Worm (Caenorhabditis elegans) whole organism, L2 larva: ENCODE data around the gene srbc-31.

ENCODE experiments used
- C34F6.9 ChIP-seq: fragments of 150-350 bp; optimal IDR thresholded peaks from 2 replicates; lab custom pipeline; 2014; ENCODE audit warnings: missing biosample characterization, missing genetic modification characterization
- R02D3.7 ChIP-seq: fragments of 150-350 bp; optimal IDR thresholded peaks from 2 replicates; lab custom pipeline; 2014; ENCODE audit warnings: missing biosample characterization, missing genetic modification characterization
- ZK546.5 ChIP-seq: sonication (generic microtip); optimal IDR thresholded peaks from 2 replicates; lab custom pipeline; 2017; ENCODE audit warnings: missing biosample characterization, missing genetic modification characterization
- alr-1 ChIP-seq: fragments of 150-350 bp; optimal IDR thresholded peaks from 2 replicates; lab custom pipeline; 2014; ENCODE audit warnings: missing biosample characterization, missing genetic modification characterization
- aly-2 ChIP-seq: fragments of 150-350 bp; optimal IDR thresholded peaks from 2 replicates; lab custom pipeline; 2014; ENCODE audit warnings: missing biosample characterization, missing genetic modification characterization
- ama-1 ChIP-seq: fragments of 150-350 bp; optimal IDR thresholded peaks from 2 replicates; lab custom pipeline; 2018; ENCODE audit warnings: inconsistent platforms
- ceh-16 ChIP-seq: fragments of 150-350 bp; optimal IDR thresholded peaks from 2 replicates; lab custom pipeline; 2014; ENCODE audit warnings: missing biosample characterization, missing genetic modification characterization
- ceh-82 ChIP-seq: fragments of 150-350 bp; optimal IDR thresholded peaks from 2 replicates; lab custom pipeline; 2014; ENCODE audit warnings: missing biosample characterization, missing genetic modification characterization
- crh-2 ChIP-seq: sonication (generic microtip); optimal IDR thresholded peaks from 2 replicates; lab custom pipeline; 2017; ENCODE audit warnings: missing biosample characterization, missing genetic modification characterization
- dmd-4 ChIP-seq: sonication (generic microtip); optimal IDR thresholded peaks from 2 replicates; lab custom pipeline; 2017; ENCODE audit warnings: missing biosample characterization, missing genetic modification characterization
- elt-1 ChIP-seq: fragments of 150-350 bp; optimal IDR thresholded peaks from 2 replicates; lab custom pipeline; 2014; ENCODE audit warnings: missing biosample characterization, missing genetic modification characterization
- elt-3 ChIP-seq: sonication (generic microtip); optimal IDR thresholded peaks from 2 replicates; lab custom pipeline; 2017; ENCODE audit warnings: missing biosample characterization, missing genetic modification characterization
- gmeb-1 ChIP-seq: fragments of 150-350 bp; optimal IDR thresholded peaks from 2 replicates; lab custom pipeline; 2014; ENCODE audit warnings: missing biosample characterization, missing genetic modification characterization
- lin-11 ChIP-seq: fragments of 150-350 bp; sonication (generic microtip); optimal IDR thresholded peaks from 2 replicates; lab custom pipeline; 2014; ENCODE audit warnings: missing biosample characterization, missing genetic modification characterization, inconsistent platforms, mixed read lengths
- lin-13 ChIP-seq: fragments of 150-350 bp; optimal IDR thresholded peaks from 2 replicates; lab custom pipeline; 2014; ENCODE audit warnings: missing biosample characterization, missing genetic modification reagents, missing genetic modification characterization
- lin-39 ChIP-seq: fragments of 150-350 bp; optimal IDR thresholded peaks from 2 replicates; lab custom pipeline; 2014; ENCODE audit warnings: missing biosample characterization, missing genetic modification reagents, missing genetic modification characterization
- lsy-2 ChIP-seq, 2 experiments: fragments of 150-350 bp in 1 of 2; sonication (generic microtip) in 1 of 2; optimal IDR thresholded peaks; 2 replicates each; lab custom pipeline; 2014 to 2017; ENCODE audit warnings: missing biosample characterization in 2 of 2, missing genetic modification characterization in 2 of 2
- mab-5 ChIP-seq: fragments of 150-350 bp; optimal IDR thresholded peaks from 2 replicates; lab custom pipeline; 2014; ENCODE audit warnings: missing biosample characterization, missing genetic modification characterization
- mbf-1 ChIP-seq: sonication (generic microtip); optimal IDR thresholded peaks from 2 replicates; lab custom pipeline; 2017; ENCODE audit warnings: missing biosample characterization, missing genetic modification characterization
- nhr-11 ChIP-seq: fragments of 150-350 bp; optimal IDR thresholded peaks from 2 replicates; lab custom pipeline; 2014; ENCODE audit warnings: missing biosample characterization, missing genetic modification characterization
- nhr-12 ChIP-seq: fragments of 150-350 bp; optimal IDR thresholded peaks from 2 replicates; lab custom pipeline; 2014; ENCODE audit warnings: missing biosample characterization, missing genetic modification characterization
- nhr-129 ChIP-seq: fragments of 150-350 bp; optimal IDR thresholded peaks from 2 replicates; lab custom pipeline; 2014; ENCODE audit warnings: missing biosample characterization, missing genetic modification characterization
- nhr-21 ChIP-seq: fragments of 150-350 bp; optimal IDR thresholded peaks from 2 replicates; lab custom pipeline; 2014; ENCODE audit warnings: missing biosample characterization, missing genetic modification characterization
- nhr-23 ChIP-seq: fragments of 150-350 bp; optimal IDR thresholded peaks from 2 replicates; lab custom pipeline; 2014; ENCODE audit warnings: missing biosample characterization, missing genetic modification reagents, missing genetic modification characterization
- nhr-237 ChIP-seq: fragments of 150-350 bp; optimal IDR thresholded peaks from 2 replicates; lab custom pipeline; 2014; ENCODE audit warnings: missing biosample characterization, missing genetic modification characterization
- nhr-25 ChIP-seq: fragments of 150-350 bp; sonication (generic microtip); optimal IDR thresholded peaks from 3 replicates; lab custom pipeline; 2014; ENCODE audit warnings: missing biosample characterization, missing genetic modification characterization
- nhr-77 ChIP-seq: fragments of 150-350 bp; optimal IDR thresholded peaks from 2 replicates; lab custom pipeline; 2014; ENCODE audit warnings: missing biosample characterization, missing genetic modification characterization
- skn-1 ChIP-seq: sonication (generic microtip); optimal IDR thresholded peaks from 2 replicates; lab custom pipeline; 2017; ENCODE audit warnings: missing biosample characterization, missing genetic modification characterization
- sma-9 ChIP-seq, 2 experiments: fragments of 150-350 bp in 1 of 2; sonication (generic microtip) in 1 of 2; optimal IDR thresholded peaks; 2 replicates each; lab custom pipeline; 2014 to 2016; ENCODE audit warnings: missing genetic modification characterization in 2 of 2, mild to moderate bottlenecking in 1 of 2, missing biosample characterization in 1 of 2, missing compliant biosample characterization in 1 of 2, missing genetic modification reagents in 1 of 2, moderate library complexity in 1 of 2
- snpc-4 ChIP-seq: fragments of 150-350 bp; optimal IDR thresholded peaks from 2 replicates; lab custom pipeline; 2014; ENCODE audit warnings: missing biosample characterization, missing genetic modification characterization
- unc-39 ChIP-seq: fragments of 150-350 bp; optimal IDR thresholded peaks from 2 replicates; lab custom pipeline; 2014; ENCODE audit warnings: missing biosample characterization, missing genetic modification characterization
- unc-62 ChIP-seq: fragments of 150-350 bp; optimal IDR thresholded peaks from 2 replicates; lab custom pipeline; 2014; ENCODE audit warnings: missing biosample characterization, missing genetic modification reagents, missing genetic modification characterization
- zag-1 ChIP-seq: fragments of 150-350 bp; optimal IDR thresholded peaks from 2 replicates; lab custom pipeline; 2014; ENCODE audit warnings: missing biosample characterization, missing genetic modification characterization
- ztf-1 ChIP-seq: fragments of 200-800 bp; sonication (Bioruptor generic); conservative IDR thresholded peaks from 2 replicates; pipeline ENCODE4 v1.3.6; 2022; ENCODE audit warnings: missing genetic modification characterization, missing compliant biosample characterization
- ztf-11 ChIP-seq: sonication (generic microtip); optimal IDR thresholded peaks from 2 replicates; lab custom pipeline; 2017; ENCODE audit warnings: missing biosample characterization, missing genetic modification characterization
- ztf-4 ChIP-seq: fragments of 150-350 bp; optimal IDR thresholded peaks from 2 replicates; lab custom pipeline; 2014; ENCODE audit warnings: missing biosample characterization, missing genetic modification characterization

srbc-31 gene

DNA sequence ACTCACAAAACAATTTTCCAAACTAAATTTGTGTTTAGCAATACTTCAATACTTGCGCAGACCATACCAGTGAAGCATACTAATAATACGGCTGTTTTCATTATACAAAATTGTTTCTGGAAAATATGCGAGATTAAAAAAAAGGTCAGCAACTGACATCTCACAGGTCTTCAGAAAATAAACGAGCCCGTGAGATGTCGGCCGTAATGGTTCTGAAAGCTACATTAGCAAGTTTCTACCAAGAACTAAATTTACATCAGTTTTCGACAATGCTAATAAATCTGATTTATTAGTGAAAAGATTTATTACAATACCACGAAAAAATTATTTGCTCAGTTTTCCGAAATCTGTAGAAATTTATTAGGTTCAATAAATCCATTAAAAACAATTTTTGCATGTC is at the start of gene srbc-31:
srbc-31 (minus strand) TSS at position 101 of the 400 bp plus-strand sequence.
- TF ChIP-seq ceh-16 (tag; lab: Kevin White, UChicago) (no peak), ztf-1 (GFP tag; lab: Robert Waterston, UW) (no peak), nhr-129 (tag; lab: Kevin White, UChicago) (no peak), ztf-11 (tag; lab: Kevin White, UChicago) (no peak), gmeb-1 (tag; lab: Kevin White, UChicago) (no peak), lin-11 (tag; lab: Kevin White, UChicago) (no peak), nhr-21 (no peak), ama-1 (lab: Kevin White, UChicago) (no peak), snpc-4 (no peak), aly-2 (tag; lab: Kevin White, UChicago) (no peak), nhr-23 (tag; lab: Kevin White, UChicago) (no peak), ceh-82 (tag; lab: Kevin White, UChicago) (no peak), unc-62 (no peak), nhr-25 (no peak), unc-39 (tag; lab: Kevin White, UChicago) (no peak), crh-2 (tag; lab: Kevin White, UChicago) (no peak), skn-1 (tag; lab: Kevin White, UChicago) (no peak), lsy-2 (tag; optimal IDR thresholded peaks at IDR 0.05; lab: Kevin White, UChicago) (no peak), dmd-4 (tag; lab: Kevin White, UChicago) (no peak), mab-5 (no peak)

DNA sequence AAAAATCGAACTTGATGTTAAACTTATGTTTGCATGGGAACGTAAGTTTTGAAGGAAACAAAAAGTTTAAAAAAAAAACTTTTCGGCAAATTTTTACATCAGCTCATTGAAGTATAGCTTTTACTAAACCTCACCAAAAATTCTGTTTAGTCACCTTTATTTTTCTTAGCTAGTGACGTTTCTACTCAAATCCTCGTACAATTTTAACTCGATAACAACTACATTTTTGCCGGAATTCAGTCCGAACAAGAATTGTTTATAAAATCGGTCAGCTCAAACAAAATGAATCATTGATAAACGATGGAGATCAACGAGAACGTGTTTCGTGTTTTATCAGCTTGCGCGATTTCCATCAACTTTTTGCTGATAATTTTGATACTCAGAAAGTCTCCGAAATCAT is 49.5 kb upstream of the srbc-31 start, which contains the start of gene str-260:
str-260 (plus strand) TSS at position 301 of the 400 bp plus-strand sequence.
- TF ChIP-seq nhr-12 (tag; lab: Kevin White, UChicago): no peak

DNA sequence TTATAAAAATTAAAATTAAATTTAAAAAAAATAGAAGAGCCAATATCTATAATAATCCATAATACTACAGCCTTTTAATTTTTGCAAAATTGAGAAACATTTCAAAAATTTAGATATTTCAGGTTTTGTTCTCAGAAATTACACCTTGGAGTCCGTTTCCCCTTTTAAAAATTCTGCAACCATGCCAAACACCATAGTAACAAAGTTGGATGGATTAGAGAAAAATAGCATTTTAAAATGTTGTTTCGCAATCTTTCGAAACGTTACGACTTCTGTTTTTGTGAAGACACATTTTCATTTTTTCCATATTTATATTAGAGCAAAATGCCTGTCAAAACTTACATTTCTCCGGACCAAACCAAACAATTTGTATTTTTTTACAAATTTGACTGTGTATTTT is 47.6 kb upstream of the srbc-31 start, which contains the start of gene T24A6.7:
T24A6.7 (plus strand) TSS at position 301 of the 400 bp plus-strand sequence.
- TF ChIP-seq ztf-4 (tag; lab: Kevin White, UChicago) (no peak), lin-11 (tag; lab: Kevin White, UChicago) (no peak), zag-1 (no peak), R02D3.7 (no peak), sma-9 (GFP tag; optimal IDR thresholded peaks at IDR 0.05; lab: Kevin White, UChicago) (no peak), sma-9 (tag; optimal IDR thresholded peaks at IDR 0.05; lab: Kevin White, UChicago) (no peak), nhr-77 (tag; lab: Kevin White, UChicago) (no peak), gmeb-1 (tag; lab: Kevin White, UChicago) (no peak), mbf-1 (tag; lab: Kevin White, UChicago) (no peak), ZK546.5 (tag; lab: Kevin White, UChicago) (no peak), lin-13 (GFP tag; lab: Kevin White, UChicago) (no peak), ceh-82 (tag; lab: Kevin White, UChicago) (no peak)

DNA sequence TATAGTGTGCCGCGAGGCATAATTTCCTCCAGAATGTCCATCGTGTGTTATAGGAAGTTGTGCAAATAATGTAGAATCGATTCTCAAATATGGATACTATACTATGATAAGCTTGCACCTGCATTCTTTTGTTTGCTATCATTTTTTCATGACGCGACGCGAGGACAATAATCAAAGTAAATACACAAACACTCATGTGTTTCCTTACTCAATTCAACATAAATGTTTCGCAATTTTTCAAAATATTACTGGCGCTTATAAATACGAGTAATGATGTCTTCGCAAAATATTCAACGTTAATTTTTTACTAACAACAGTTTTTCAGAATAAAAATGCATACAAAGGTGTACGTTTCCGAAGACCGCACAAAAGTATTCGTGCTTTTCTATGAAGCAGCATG is 45.9 kb upstream of the srbc-31 start, which contains the start of gene irg-1:
irg-1 (plus strand) TSS at position 326 of the 400 bp plus-strand sequence.
- TF ChIP-seq alr-1: no peak
- TF ChIP-seq, all 48 proteins: peak for 0

DNA sequence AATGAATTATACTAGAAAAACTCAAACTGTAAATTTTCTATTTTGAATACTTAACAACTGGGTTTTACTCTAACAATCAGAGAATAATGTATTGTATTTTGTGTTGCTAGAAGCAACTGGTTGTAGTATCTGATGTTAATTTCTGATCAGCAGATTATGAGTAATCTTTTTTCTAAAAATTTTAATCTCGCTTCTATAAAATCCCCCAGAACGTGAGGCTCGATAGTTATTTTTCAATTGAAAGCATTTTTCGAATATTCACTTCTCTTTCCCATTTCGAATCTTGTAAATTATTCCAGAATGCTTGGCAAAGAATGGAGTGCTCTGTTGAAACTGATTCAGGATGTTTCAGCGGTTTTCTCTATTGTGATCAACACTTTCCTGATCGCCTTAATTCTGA is 40.5 kb upstream of the srbc-31 start, which contains the start of gene str-227:
str-227 (plus strand) TSS at position 301 of the 400 bp plus-strand sequence.
- no peak for TF ChIP-seq lin-11 (tag; lab: Kevin White, UChicago)
- no peak for TF ChIP-seq skn-1 (tag; lab: Kevin White, UChicago)
- no peak for TF ChIP-seq elt-3 (tag; lab: Kevin White, UChicago)
- no peak for TF ChIP-seq crh-2 (tag; lab: Kevin White, UChicago)
- TF ChIP-seq nhr-21: no peak
- no peak for TF ChIP-seq ztf-11 (tag; lab: Kevin White, UChicago)
- no peak for TF ChIP-seq lsy-2 (tag; optimal IDR thresholded peaks at IDR 0.05; lab: Kevin White, UChicago)
- TF ChIP-seq zag-1: no peak
- TF ChIP-seq lin-39 (tag; lab: Kevin White, UChicago): no peak
- no peak for TF ChIP-seq aly-2 (tag; lab: Kevin White, UChicago)
- TF ChIP-seq nhr-11 (tag; lab: Kevin White, UChicago): no peak
- TF ChIP-seq ceh-16 (tag; lab: Kevin White, UChicago): no peak

DNA sequence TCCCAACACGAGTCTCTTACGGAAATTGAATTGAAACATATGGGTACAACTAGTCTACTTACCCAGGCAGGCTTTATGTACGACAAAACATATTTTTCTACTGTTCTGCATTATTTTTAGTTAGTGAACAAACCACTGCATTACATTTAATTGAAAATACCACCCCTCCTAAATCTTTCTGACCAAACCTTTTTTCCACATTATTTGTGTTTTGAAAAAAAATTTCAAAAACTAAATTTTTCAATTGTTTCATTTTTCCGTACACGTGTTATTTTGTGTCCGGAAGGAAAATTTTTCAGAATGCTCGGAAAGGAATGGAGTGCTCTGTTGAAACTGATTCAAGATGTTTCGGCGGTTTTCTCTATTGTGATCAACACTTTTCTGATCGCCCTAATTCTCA is 35.0 kb upstream of the srbc-31 start, which contains the start of gene str-226:
str-226 (plus strand) TSS at position 301 of the 400 bp plus-strand sequence.
- TF ChIP-seq elt-1 (no peak), ama-1 (lab: Kevin White, UChicago) (no peak), ceh-82 (tag; lab: Kevin White, UChicago) (no peak), nhr-237 (tag; lab: Kevin White, UChicago) (no peak), gmeb-1 (tag; lab: Kevin White, UChicago) (no peak), nhr-21 (no peak), elt-3 (tag; lab: Kevin White, UChicago) (no peak), dmd-4 (tag; lab: Kevin White, UChicago) (no peak), sma-9 (GFP tag; optimal IDR thresholded peaks at IDR 0.05; lab: Kevin White, UChicago) (no peak), sma-9 (tag; optimal IDR thresholded peaks at IDR 0.05; lab: Kevin White, UChicago) (no peak), snpc-4 (no peak), ztf-4 (tag; lab: Kevin White, UChicago) (no peak), C34F6.9 (tag; lab: Kevin White, UChicago) (no peak)
- TF ChIP-seq, all 48 proteins: peak for 0
